Worm (Caenorhabditis elegans) whole organism, young adult: ENCODE measurements around the gene ZK1321.1.

ENCODE experiments used
- attf-3 ChIP-seq: fragments of 200-800 bp; sonication (Bioruptor generic); conservative IDR thresholded peaks from 2 replicates; pipeline ENCODE4 v1.3.6; 2022; ENCODE audit warnings: missing genetic modification reagents, missing genetic modification characterization, missing compliant biosample characterization
- ceh-79 ChIP-seq: sonication (generic microtip); optimal IDR thresholded peaks from 2 replicates; lab custom pipeline; 2017; ENCODE audit warnings: mild to moderate bottlenecking, missing genetic modification characterization, missing compliant biosample characterization
- egl-44 ChIP-seq: fragments of 200-800 bp; sonication (Bioruptor generic); IDR thresholded peaks from 2 replicates; pipeline ENCODE4 v1.3.6; 2022; ENCODE audit warnings: missing genetic modification reagents, missing genetic modification characterization, missing compliant biosample characterization
- lin-54 ChIP-seq: fragments of 200-800 bp; sonication (Bioruptor generic); optimal IDR thresholded peaks from 2 replicates; lab custom pipeline; 2018; ENCODE audit warnings: mild to moderate bottlenecking, missing genetic modification characterization, missing compliant biosample characterization
- mxl-1 ChIP-seq: sonication (generic microtip); optimal IDR thresholded peaks from 2 replicates; lab custom pipeline; 2016; ENCODE audit warnings: missing genetic modification characterization, missing compliant biosample characterization
- nhr-80 ChIP-seq: sonication (generic microtip); optimal IDR thresholded peaks from 2 replicates; lab custom pipeline; 2016; ENCODE audit warnings: missing genetic modification characterization, missing compliant biosample characterization
- ztf-25 ChIP-seq: fragments of 200-800 bp; sonication (Bioruptor generic); IDR thresholded peaks from 2 replicates; pipeline ENCODE4 v1.3.6; 2022; ENCODE audit warnings: missing genetic modification reagents, missing genetic modification characterization, missing compliant biosample characterization

The ZK1321.1 gene

ce11 chrII:9802642-9803041, 48.8 kb downstream of the ZK1321.1 start, which contains the start of gene cyp-13A6:
Gene cyp-13A6, minus strand, starts transcription at chrII:9802821.
- TF ChIP-seq mxl-1 (tag; lab: Kevin White, UChicago) (no peak), ztf-25 (GFP tag; lab: Robert Waterston, UW) (no peak), nhr-80 (tag; lab: Kevin White, UChicago) (peak; percentile 43)

ce11 chrII:9803320-9803719, 49.5 kb downstream of the ZK1321.1 start, which contains the start of gene cyp-13A7:
Gene cyp-13A7, plus strand, starts transcription at chrII:9803620.
- TF ChIP-seq egl-44 (GFP tag; lab: Robert Waterston, UW): no peak
- TF ChIP-seq ceh-79 (tag; lab: Kevin White, UChicago): no peak
- TF ChIP-seq attf-3 (GFP tag; lab: Robert Waterston, UW): no peak
- TF ChIP-seq lin-54 (GFP tag; lab: Kevin White, UChicago): no peak
- TF ChIP-seq, all 124 proteins: peak for 0
